Fruit fly (Drosophila melanogaster) S2 (cell line): ENCODE data around the gene CG45072.

Source experiments
- CG8478 ChIP-seq: fragments of >200 bp; optimal IDR thresholded peaks from 2 replicates; lab custom pipeline; 2018
- CTCF ChIP-seq, 2 experiments: fragments of >200 bp; optimal IDR thresholded peaks; 2 replicates each; lab custom pipeline; 2018

dm6 chr3R:30166159-30166784 is 43.2 kb upstream of the CG45072 start, which contains the start of gene VhaAC45RP:
- TF ChIP-seq CTCF (optimal IDR thresholded peaks at IDR 0.05; lab: Kevin White, UChicago), result no peak
- TF ChIP-seq CG8478 (lab: Kevin White, UChicago), result no peak
